ENCODE assay signal across 5 worm cellular contexts in the genomic region with DNA sequence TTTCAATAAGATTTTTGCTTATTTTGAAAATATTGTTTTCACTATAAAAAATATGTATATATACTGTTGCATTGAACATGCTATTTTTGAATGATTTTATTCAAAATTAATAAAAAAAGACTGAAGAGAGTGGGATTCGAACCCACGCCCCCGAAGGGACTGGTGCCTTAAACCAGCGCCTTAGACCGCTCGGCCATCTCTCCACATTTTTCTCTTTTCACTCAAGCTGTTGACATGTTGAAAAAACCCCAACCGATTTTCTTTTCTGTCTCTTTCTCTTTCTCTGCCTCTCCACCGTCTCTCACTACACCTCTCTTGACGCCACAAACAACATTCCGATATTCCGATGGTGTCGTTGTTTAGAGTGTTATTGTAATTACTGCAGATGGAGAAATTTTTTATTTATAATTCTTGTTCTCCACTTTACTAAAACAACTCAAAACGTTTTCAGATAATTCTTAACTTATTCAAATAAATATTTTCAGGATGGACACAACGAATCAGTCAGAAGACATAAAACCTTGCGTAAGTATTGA.
TF ChIP-seq lines count a peak whose summit lies in the region.

A gene (plus strand): TSS at position 486 of the 536 bp plus-strand sequence.

TF ChIP-seq in whole organism, L1 larva, 84 proteins besides CTCF, POLR2A, EP300 and RAD21 (continues in another document):
- TF ChIP-seq lsy-2 (tag; optimal IDR thresholded peaks at IDR 0.05; lab: Kevin White, UChicago) (peak; percentile 75 to 89), rnt-1 (tag; optimal IDR thresholded peaks at IDR 0.05; lab: Kevin White, UChicago) (peak; percentile 85), irx-1 (tag; optimal IDR thresholded peaks at IDR 0.05; lab: Kevin White, UChicago) (peak; percentile 76), ceh-82 (tag; optimal IDR thresholded peaks at IDR 0.05; lab: Kevin White, UChicago) (peak; percentile 81 to 89 (median 85)), hlh-4 (tag; optimal IDR thresholded peaks at IDR 0.05; lab: Kevin White, UChicago) (no peak), ets-5 (GFP tag; IDR thresholded peaks at IDR 0.05; lab: Robert Waterston, UW) (no peak), snpc-4 (tag; optimal IDR thresholded peaks at IDR 0.05; lab: Kevin White, UChicago) (peak; percentile 62), unc-98 (GFP tag; IDR thresholded peaks at IDR 0.05; lab: Robert Waterston, UW) (no peak), F16B12.6 (tag; optimal IDR thresholded peaks at IDR 0.05; lab: Kevin White, UChicago) (peak; percentile 51), mdl-1 (tag; optimal IDR thresholded peaks at IDR 0.05; lab: Kevin White, UChicago) (peak in 1 of 2 experiments; percentile 78), dsc-1 (tag; optimal IDR thresholded peaks at IDR 0.05; lab: Kevin White, UChicago) (peak; percentile 90), sptf-1 (tag; optimal IDR thresholded peaks at IDR 0.05; lab: Kevin White, UChicago) (no peak), unc-62 (GFP tag; optimal IDR thresholded peaks at IDR 0.05; lab: Kevin White, UChicago) (no peak), nhr-237 (tag; optimal IDR thresholded peaks at IDR 0.05; lab: Kevin White, UChicago) (peak; percentile 53), sox-4 (tag; optimal IDR thresholded peaks at IDR 0.05; lab: Kevin White, UChicago) (peak; percentile 75), skn-1 (tag; optimal IDR thresholded peaks at IDR 0.05; lab: Kevin White, UChicago) (peak; percentile 69), nhr-71 (tag; optimal IDR thresholded peaks at IDR 0.05; lab: Kevin White, UChicago) (peak; percentile 92)

TF ChIP-seq in whole organism, L3 larva, 47 proteins besides CTCF, POLR2A, EP300 and RAD21 (continues in another document):
- peak; percentile 38 for TF ChIP-seq lsy-12 (tag; optimal IDR thresholded peaks at IDR 0.05; lab: Kevin White, UChicago)
- TF ChIP-seq pqm-1 (tag; optimal IDR thresholded peaks at IDR 0.05; lab: Kevin White, UChicago): peak; percentile 50
- TF ChIP-seq nhr-237 (tag; optimal IDR thresholded peaks at IDR 0.05; lab: Kevin White, UChicago): no peak
- peak; percentile 67 for TF ChIP-seq ceh-82 (tag; optimal IDR thresholded peaks at IDR 0.05; lab: Kevin White, UChicago)
- peak; percentile 84 for TF ChIP-seq pha-4 (tag; optimal IDR thresholded peaks at IDR 0.05; lab: Kevin White, UChicago)
- TF ChIP-seq egl-5 (tag; optimal IDR thresholded peaks at IDR 0.05; lab: Kevin White, UChicago): peak; percentile 71
- peak; percentile 20 for TF ChIP-seq ceh-28 (tag; optimal IDR thresholded peaks at IDR 0.05; lab: Kevin White, UChicago)
- TF ChIP-seq snpc-4 (tag; optimal IDR thresholded peaks at IDR 0.05; lab: Kevin White, UChicago): peak; percentile 36
- peak; percentile 70 for TF ChIP-seq tbx-2 (tag; optimal IDR thresholded peaks at IDR 0.05; lab: Kevin White, UChicago)
- TF ChIP-seq lin-39 (tag; optimal IDR thresholded peaks at IDR 0.05; lab: Kevin White, UChicago): peak; percentile 79
- TF ChIP-seq hmg-11 (tag; optimal IDR thresholded peaks at IDR 0.05; lab: Kevin White, UChicago): peak; percentile 98
- peak; percentile 42 for TF ChIP-seq egl-27 (tag; optimal IDR thresholded peaks at IDR 0.05; lab: Kevin White, UChicago)
- TF ChIP-seq aly-2 (tag; optimal IDR thresholded peaks at IDR 0.05; lab: Kevin White, UChicago): no peak
- peak; percentile 52 for TF ChIP-seq mdl-1 (tag; optimal IDR thresholded peaks at IDR 0.05; lab: Kevin White, UChicago)
- peak; percentile 71 for TF ChIP-seq nhr-25 (tag; optimal IDR thresholded peaks at IDR 0.05; lab: Kevin White, UChicago)
- TF ChIP-seq elt-2 (tag; optimal IDR thresholded peaks at IDR 0.05; lab: Kevin White, UChicago): peak; percentile 61
- TF ChIP-seq ama-1 (optimal IDR thresholded peaks at IDR 0.05; lab: Kevin White, UChicago): no peak
- no peak for TF ChIP-seq zag-1 (tag; optimal IDR thresholded peaks at IDR 0.05; lab: Kevin White, UChicago)

TF ChIP-seq in whole organism, early embryonic, 17 proteins besides CTCF, POLR2A, EP300 and RAD21:
- TF ChIP-seq ceh-36 (tag; optimal IDR thresholded peaks at IDR 0.05; lab: Kevin White, UChicago) (peak; percentile 78), tbx-11 (GFP tag; IDR thresholded peaks at IDR 0.05; lab: Robert Waterston, UW) (peak; percentile 90), ets-7 (tag; optimal IDR thresholded peaks at IDR 0.05; lab: Kevin White, UChicago) (peak; percentile 62), F13C5.2 (tag; optimal IDR thresholded peaks at IDR 0.05; lab: Kevin White, UChicago) (peak; percentile 96), ceh-13 (GFP tag; optimal IDR thresholded peaks at IDR 0.05; lab: Kevin White, UChicago) (peak; percentile 70), hnd-1 (tag; optimal IDR thresholded peaks at IDR 0.05; lab: Kevin White, UChicago) (peak; percentile 85), flt-1 (GFP tag; IDR thresholded peaks at IDR 0.05; lab: Robert Waterston, UW) (peak; percentile 85), hmg-4 (GFP tag; optimal IDR thresholded peaks at IDR 0.05; lab: Kevin White, UChicago) (peak; percentile 94), aly-1 (tag; optimal IDR thresholded peaks at IDR 0.05; lab: Kevin White, UChicago) (peak; percentile 69), sea-1 (GFP tag; conservative IDR thresholded peaks at IDR 0.05; lab: Robert Waterston, UW) (peak; percentile 91), tbx-37 (GFP tag; conservative IDR thresholded peaks at IDR 0.05; lab: Robert Waterston, UW) (peak; percentile 94), B0310.2 (tag; optimal IDR thresholded peaks at IDR 0.05; lab: Kevin White, UChicago) (peak; percentile 65), pes-1 (GFP tag; IDR thresholded peaks at IDR 0.05; lab: Robert Waterston, UW) (peak; percentile 91), tra-4 (tag; optimal IDR thresholded peaks at IDR 0.05; lab: Kevin White, UChicago) (peak; percentile 75), hmbx-1 (tag; optimal IDR thresholded peaks at IDR 0.05; lab: Kevin White, UChicago) (peak; percentile 65), scrt-1 (GFP tag; IDR thresholded peaks at IDR 0.05; lab: Robert Waterston, UW) (peak; percentile 90), ama-1 (optimal IDR thresholded peaks at IDR 0.05; lab: Kevin White, UChicago) (no peak)
TF ChIP-seq in whole organism, early embryonic: peak in this region for 16.

TF ChIP-seq in whole organism, midembryonic, 9 proteins besides CTCF, POLR2A, EP300 and RAD21:
- peak; percentile 92 for TF ChIP-seq ztf-29 (GFP tag; IDR thresholded peaks at IDR 0.05; lab: Robert Waterston, UW)
- TF ChIP-seq flt-1 (GFP tag; IDR thresholded peaks at IDR 0.05; lab: Robert Waterston, UW): peak; percentile 91
- peak; percentile 90 for TF ChIP-seq T22C8.4 (GFP tag; IDR thresholded peaks at IDR 0.05; lab: Robert Waterston, UW)
- peak; percentile 96 for TF ChIP-seq ztf-23 (GFP tag; IDR thresholded peaks at IDR 0.05; lab: Robert Waterston, UW)
- peak; percentile 92 for TF ChIP-seq klf-2 (GFP tag; conservative IDR thresholded peaks at IDR 0.05; lab: Robert Waterston, UW)
- TF ChIP-seq ref-1 (GFP tag; conservative IDR thresholded peaks at IDR 0.05; lab: Robert Waterston, UW): peak; percentile 84
- TF ChIP-seq med-1 (GFP tag; optimal IDR thresholded peaks at IDR 0.05; lab: Kevin White, UChicago; ENCODE audit: insufficient read depth): peak; percentile 69
- TF ChIP-seq cog-1 (tag; optimal IDR thresholded peaks at IDR 0.05; lab: Kevin White, UChicago): peak; percentile 83
- peak; percentile 95 for TF ChIP-seq tab-1 (GFP tag; IDR thresholded peaks at IDR 0.05; lab: Robert Waterston, UW)

TF ChIP-seq in whole organism, young adult, 124 proteins besides CTCF, POLR2A, EP300 and RAD21 (continues in another document):
- peak; percentile 94 for TF ChIP-seq F23B12.7 (tag; optimal IDR thresholded peaks at IDR 0.05; lab: Kevin White, UChicago; ENCODE audit: insufficient read depth)
- TF ChIP-seq nhr-80 (tag; optimal IDR thresholded peaks at IDR 0.05; lab: Kevin White, UChicago): no peak
- TF ChIP-seq nfyb-1 (GFP tag; IDR thresholded peaks at IDR 0.05; lab: Robert Waterston, UW): peak; percentile 85
- TF ChIP-seq F57A8.1 (GFP tag; optimal IDR thresholded peaks at IDR 0.05; lab: Kevin White, UChicago): no peak
- TF ChIP-seq egrh-3 (GFP tag; IDR thresholded peaks at IDR 0.05; lab: Robert Waterston, UW): peak; percentile 68
- TF ChIP-seq ceh-91 (GFP tag; IDR thresholded peaks at IDR 0.05; lab: Robert Waterston, UW): no peak
- no peak for TF ChIP-seq F10E7.11 (tag; optimal IDR thresholded peaks at IDR 0.05; lab: Kevin White, UChicago)
- no peak for TF ChIP-seq sea-2 (GFP tag; IDR thresholded peaks at IDR 0.05; lab: Robert Waterston, UW)
- TF ChIP-seq ccch-3 (GFP tag; optimal IDR thresholded peaks at IDR 0.05; lab: Kevin White, UChicago): no peak
- no peak for TF ChIP-seq ceh-100 (GFP tag; IDR thresholded peaks at IDR 0.05; lab: Robert Waterston, UW)
- peak; percentile 62; the same call in 1 of the 2 replicates for TF ChIP-seq cebp-2 (GFP tag; IDR thresholded peaks at IDR 0.05; lab: Robert Waterston, UW)
- no peak for TF ChIP-seq dpl-1 (GFP tag; optimal IDR thresholded peaks at IDR 0.05; lab: Kevin White, UChicago)
- peak; percentile 78 for TF ChIP-seq snpc-1.3 (tag; optimal IDR thresholded peaks at IDR 0.05; lab: Kevin White, UChicago; ENCODE audit: insufficient read depth)
- TF ChIP-seq rec-8 (tag; optimal IDR thresholded peaks at IDR 0.05; lab: Kevin White, UChicago): peak; percentile 64 to 71
- peak in 1 of 3 experiments; percentile 71 for TF ChIP-seq lin-35 (GFP tag; optimal IDR thresholded peaks at IDR 0.05; lab: Kevin White, UChicago)
- TF ChIP-seq fkh-3 (tag; optimal IDR thresholded peaks at IDR 0.05; lab: Kevin White, UChicago): no peak
- no peak for TF ChIP-seq lag-1 (GFP tag; IDR thresholded peaks at IDR 0.05; lab: Robert Waterston, UW)
- TF ChIP-seq egl-44 (GFP tag; IDR thresholded peaks at IDR 0.05; lab: Robert Waterston, UW): peak; percentile 76; the same call in 1 of the 2 replicates
- no peak for TF ChIP-seq pha-4 (tag; optimal IDR thresholded peaks at IDR 0.05; lab: Kevin White, UChicago)
- peak; percentile 62 to 76 for TF ChIP-seq let-607 (tag; optimal IDR thresholded peaks at IDR 0.05; lab: Kevin White, UChicago)
- no peak for TF ChIP-seq F55B11.4 (tag; optimal IDR thresholded peaks at IDR 0.05; lab: Kevin White, UChicago; ENCODE audit: borderline replicate concordance, insufficient read depth)
- no peak for TF ChIP-seq ztf-3 (GFP tag; optimal IDR thresholded peaks at IDR 0.05; lab: Kevin White, UChicago)
- TF ChIP-seq efl-1 (GFP tag; optimal IDR thresholded peaks at IDR 0.05; lab: Kevin White, UChicago): no peak
- TF ChIP-seq madf-10 (tag; optimal IDR thresholded peaks at IDR 0.05; lab: Kevin White, UChicago): peak; percentile 82
- peak; percentile 84 for TF ChIP-seq nhr-90 (tag; optimal IDR thresholded peaks at IDR 0.05; lab: Kevin White, UChicago)
- TF ChIP-seq somi-1 (GFP tag; optimal IDR thresholded peaks at IDR 0.05; lab: Kevin White, UChicago): peak; percentile 20
- peak; percentile 39 for TF ChIP-seq ztf-26 (tag; optimal IDR thresholded peaks at IDR 0.05; lab: Kevin White, UChicago)
- TF ChIP-seq ceh-27 (GFP tag; optimal IDR thresholded peaks at IDR 0.05; lab: Kevin White, UChicago): peak; percentile 42
- peak; percentile 78 for TF ChIP-seq dox-1 (GFP tag; IDR thresholded peaks at IDR 0.05; lab: Robert Waterston, UW)
- TF ChIP-seq hsf-1 (GFP tag; IDR thresholded peaks at IDR 0.05; lab: Robert Waterston, UW): no peak
